Fruit fly (Drosophila melanogaster): ENCODE results near the gene wdb.
A peak's percentile ranks its signal among the peaks of the same experiment; 100 is the strongest.

Gene wdb

DNA sequence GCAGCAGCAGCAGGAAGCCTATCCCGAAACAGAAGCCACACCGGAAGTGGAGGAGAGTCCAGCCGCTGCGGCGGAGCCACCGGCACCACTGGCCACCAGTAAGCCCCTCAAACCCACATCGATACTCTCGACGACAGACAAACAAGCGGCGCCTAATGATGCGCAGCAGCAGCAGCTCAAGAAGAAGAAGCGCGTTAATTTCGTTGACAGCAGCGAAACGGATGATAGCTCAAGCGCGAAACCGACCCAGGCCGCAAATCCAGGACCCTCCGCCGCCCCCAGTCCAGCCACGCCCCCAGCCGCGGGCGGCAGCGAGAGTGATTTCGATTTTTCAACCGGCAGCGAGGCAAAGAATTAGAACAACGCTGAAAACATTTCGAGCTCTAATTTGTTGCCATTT is 48.8 kb downstream of the wdb start:
- TF ChIP-seq Dfd (GFP tag; optimal IDR thresholded peaks at IDR 0.05) (peak; percentile 93), N (GFP tag; optimal IDR thresholded peaks at IDR 0.05) (no peak), psq (GFP tag; optimal IDR thresholded peaks at IDR 0.05) (no peak)

DNA sequence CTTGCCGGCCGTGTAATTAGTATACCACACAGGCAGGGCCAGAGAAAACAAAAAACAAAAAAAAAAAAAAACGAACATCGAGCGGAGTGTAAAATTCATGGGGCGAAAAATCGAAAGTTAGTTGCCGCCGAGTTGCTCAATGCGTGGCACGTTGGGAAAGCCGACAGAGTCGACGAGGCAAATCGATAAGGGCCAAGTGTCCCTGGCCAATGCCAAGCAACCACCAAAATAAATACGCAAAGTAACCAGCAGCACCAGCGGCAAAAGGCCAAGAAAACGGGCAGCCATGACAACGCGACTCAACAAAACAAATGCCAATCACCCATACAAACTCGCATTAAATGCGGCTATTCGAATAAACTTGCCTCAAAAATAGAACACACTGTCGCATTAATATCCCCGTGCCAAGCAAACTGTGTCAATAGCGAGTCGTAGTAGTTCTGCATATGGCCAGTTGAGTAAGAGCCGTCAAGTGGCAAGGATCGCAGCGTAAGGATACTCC is 61.6 kb downstream of the wdb start, which contains the start of gene CG12885:
TSS of gene CG12885 (plus strand) at position 452 of the 502 bp plus-strand sequence.
- TF ChIP-seq rgr (GFP tag; optimal IDR thresholded peaks at IDR 0.05) (no peak), dl (GFP tag; optimal IDR thresholded peaks at IDR 0.05; ENCODE audit: insufficient read depth in 1 of 2, partially characterized antibody in 2 of 2) (no peak), dsf (GFP tag; optimal IDR thresholded peaks at IDR 0.05; ENCODE audit: borderline replicate concordance) (no peak), Dif (GFP tag; optimal IDR thresholded peaks at IDR 0.05; ENCODE audit: partially characterized antibody) (no peak), brk (GFP tag; optimal IDR thresholded peaks at IDR 0.05) (no peak), Hr83 (GFP tag; optimal IDR thresholded peaks at IDR 0.05; ENCODE audit: poor library complexity, severe bottlenecking) (no peak), OdsH (GFP tag; optimal IDR thresholded peaks at IDR 0.05) (no peak), br (GFP tag; optimal IDR thresholded peaks at IDR 0.05) (no peak), psq (GFP tag; optimal IDR thresholded peaks at IDR 0.05) (no peak)

DNA sequence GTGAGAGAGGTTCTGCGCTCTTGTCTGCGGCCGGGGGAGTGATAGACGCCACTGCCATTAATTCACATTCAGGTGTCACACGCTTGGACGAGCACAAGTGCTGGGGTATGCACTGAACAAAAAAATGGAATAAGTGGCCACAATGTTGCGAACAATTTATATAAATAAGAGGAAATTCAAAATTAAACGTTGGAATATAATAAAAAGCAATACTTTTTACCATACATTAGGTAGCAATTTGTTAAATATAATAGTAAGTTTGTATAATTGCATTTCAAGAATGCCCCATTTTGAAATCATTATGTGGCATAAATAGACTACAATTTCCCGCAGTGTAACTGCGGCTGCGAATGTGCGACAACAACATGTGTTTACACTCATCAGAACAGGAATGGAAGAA is 62.2 kb downstream of the wdb start:
- TF ChIP-seq Abd-B (GFP tag; optimal IDR thresholded peaks at IDR 0.05) (no peak), br (GFP tag; optimal IDR thresholded peaks at IDR 0.05) (no peak), GATAd (GFP tag; optimal IDR thresholded peaks at IDR 0.05) (no peak), pan (optimal IDR thresholded peaks at IDR 0.05) (no peak), N (GFP tag; optimal IDR thresholded peaks at IDR 0.05) (no peak), Hr83 (GFP tag; optimal IDR thresholded peaks at IDR 0.05; ENCODE audit: poor library complexity, severe bottlenecking) (no peak), brk (GFP tag; optimal IDR thresholded peaks at IDR 0.05) (no peak), dl (GFP tag; optimal IDR thresholded peaks at IDR 0.05; ENCODE audit: insufficient read depth in 1 of 2, partially characterized antibody in 2 of 2) (no peak), Myc (optimal IDR thresholded peaks at IDR 0.05) (no peak), rgr (GFP tag; optimal IDR thresholded peaks at IDR 0.05) (no peak), lola (GFP tag; optimal IDR thresholded peaks at IDR 0.05) (no peak), usp (GFP tag; optimal IDR thresholded peaks at IDR 0.05) (no peak), jim (GFP tag; optimal IDR thresholded peaks at IDR 0.05) (no peak), woc (GFP tag; optimal IDR thresholded peaks at IDR 0.05) (no peak), tai (GFP tag; optimal IDR thresholded peaks at IDR 0.05) (no peak)

DNA sequence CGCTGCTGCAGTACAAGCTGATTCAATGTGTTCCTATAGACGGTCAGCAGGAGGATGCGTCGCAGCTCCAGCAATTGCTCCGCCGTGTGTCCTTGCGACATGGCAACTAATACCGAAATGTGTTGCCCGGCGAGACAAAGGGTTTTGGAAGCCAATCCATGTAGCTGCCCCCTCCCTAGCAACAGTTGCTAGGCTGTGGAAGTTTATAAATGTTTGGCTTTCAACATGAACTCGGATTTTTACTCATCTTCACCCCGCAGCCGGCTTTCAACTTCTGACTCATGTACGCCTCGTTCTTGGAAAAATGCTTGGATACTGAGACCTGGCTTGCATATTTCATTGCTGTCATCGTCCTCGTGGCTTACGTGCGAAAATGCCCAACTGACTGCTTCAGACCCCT is 64.9 kb downstream of the wdb start, which contains the start of gene CG13972:
TSS of gene CG13972 (minus strand) at position 101 of the 400 bp plus-strand sequence.
- no peak for TF ChIP-seq CG9705 (GFP tag; optimal IDR thresholded peaks at IDR 0.05)
- no peak for TF ChIP-seq jim (GFP tag; optimal IDR thresholded peaks at IDR 0.05)
- no peak for TF ChIP-seq dl (GFP tag; optimal IDR thresholded peaks at IDR 0.05; ENCODE audit: insufficient read depth in 1 of 2, partially characterized antibody in 2 of 2)
- no peak for TF ChIP-seq psq (GFP tag; optimal IDR thresholded peaks at IDR 0.05)
- no peak for TF ChIP-seq usp (GFP tag; optimal IDR thresholded peaks at IDR 0.05)
- no peak for TF ChIP-seq rgr (GFP tag; optimal IDR thresholded peaks at IDR 0.05)
- no peak for TF ChIP-seq Abd-B (GFP tag; optimal IDR thresholded peaks at IDR 0.05)
- no peak for TF ChIP-seq Hr83 (GFP tag; optimal IDR thresholded peaks at IDR 0.05; ENCODE audit: poor library complexity, severe bottlenecking)
- TF ChIP-seq fru (GFP tag; optimal IDR thresholded peaks at IDR 0.05), result no peak
- TF ChIP-seq brk (GFP tag; optimal IDR thresholded peaks at IDR 0.05), result no peak
- no peak for TF ChIP-seq Jra (GFP tag; optimal IDR thresholded peaks at IDR 0.05)
- TF ChIP-seq HLH106 (tag; optimal IDR thresholded peaks at IDR 0.05), result no peak
- no peak for TF ChIP-seq Dif (GFP tag; optimal IDR thresholded peaks at IDR 0.05; ENCODE audit: partially characterized antibody)
- TF ChIP-seq Sp1 (GFP tag; optimal IDR thresholded peaks at IDR 0.05), result no peak
